Worm (Caenorhabditis elegans): ENCODE data around the gene vab-8.
A peak's percentile ranks its signal among the peaks of the same experiment; 100 is the strongest.

ce11 chrV:12167653-12168052 lies 45.5 kb upstream of the vab-8 start, which contains the start of gene col-37:
- no peak for TF ChIP-seq unc-62 (GFP tag; optimal IDR thresholded peaks at IDR 0.05)
- no peak for TF ChIP-seq ztf-4 (tag; optimal IDR thresholded peaks at IDR 0.05)
- TF ChIP-seq unc-55 (GFP tag; optimal IDR thresholded peaks at IDR 0.05): peak; percentile 18
- no peak for TF ChIP-seq ztf-11 (tag; optimal IDR thresholded peaks at IDR 0.05)
- no peak for TF ChIP-seq egl-27 (tag; optimal IDR thresholded peaks at IDR 0.05)
- TF ChIP-seq fos-1 (tag; optimal IDR thresholded peaks at IDR 0.05): no peak
- TF ChIP-seq R02D3.7 (tag; optimal IDR thresholded peaks at IDR 0.05): no peak
- no peak for TF ChIP-seq F13H6.1 (tag; optimal IDR thresholded peaks at IDR 0.05)
- no peak for TF ChIP-seq lsy-2 (tag; optimal IDR thresholded peaks at IDR 0.05)
- no peak for TF ChIP-seq peb-1 (tag; optimal IDR thresholded peaks at IDR 0.05)
- no peak for TF ChIP-seq mab-5 (tag; optimal IDR thresholded peaks at IDR 0.05)
- no peak for TF ChIP-seq mdl-1 (tag; optimal IDR thresholded peaks at IDR 0.05)
- TF ChIP-seq nhr-11 (tag; optimal IDR thresholded peaks at IDR 0.05): no peak
